Worm (Caenorhabditis elegans) whole organism, late embryonic: ENCODE results near the gene F38B7.3.

Experiments used
- dmd-4 ChIP-seq: sonication (generic microtip); optimal IDR thresholded peaks from 2 replicates; lab custom pipeline; 2016; ENCODE audit warnings: borderline replicate concordance, missing genetic modification characterization, missing compliant biosample characterization
- fax-1 ChIP-seq: sonication (generic microtip); optimal IDR thresholded peaks from 2 replicates; lab custom pipeline; 2016; ENCODE audit warnings: missing genotype, missing genetic modification characterization, missing compliant biosample characterization

DNA sequence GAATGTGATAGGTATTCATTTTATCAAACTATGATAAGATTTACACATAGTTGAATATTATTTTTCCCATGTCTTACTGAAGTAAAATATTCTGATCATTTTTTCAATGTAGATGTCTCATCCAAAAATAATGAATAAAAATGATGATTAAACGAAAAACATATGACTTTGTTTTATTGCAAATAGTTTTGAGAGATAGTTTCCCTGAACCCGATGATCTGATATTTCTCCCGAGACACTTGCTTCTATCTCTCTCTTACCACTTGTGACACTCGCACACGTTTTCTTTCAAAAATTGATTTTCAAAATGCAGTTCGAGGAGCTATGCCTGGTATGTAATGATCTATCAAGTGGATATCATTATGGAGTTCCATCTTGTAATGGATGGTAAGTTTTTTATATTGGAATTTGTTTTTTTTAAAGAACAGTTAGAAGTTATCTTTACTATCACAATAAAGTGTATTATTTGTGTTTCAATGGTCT, 21.3 kb downstream of the F38B7.3 start, which contains the start of the genes nhr-101 and pms-2:
- TF ChIP-seq dmd-4 (no peak), fax-1 (tag; lab: Kevin White, UChicago) (no peak)
